Worm (Caenorhabditis elegans): ENCODE measurements around the gene atf-7.

ce11 chrIII:4444492-4444891, 54.4 kb downstream of the atf-7 start:
- TF ChIP-seq fkh-10 (GFP tag; optimal IDR thresholded peaks at IDR 0.05) (no peak), mdl-1 (tag; optimal IDR thresholded peaks at IDR 0.05) (no peak), nhr-25 (tag; optimal IDR thresholded peaks at IDR 0.05) (no peak), jun-1 (tag; optimal IDR thresholded peaks at IDR 0.05) (no peak), nfya-1 (tag; optimal IDR thresholded peaks at IDR 0.05; ENCODE audit: insufficient read depth) (no peak)
